Fruit fly (Drosophila melanogaster): ENCODE measurements around the gene CG2082.

DNA sequence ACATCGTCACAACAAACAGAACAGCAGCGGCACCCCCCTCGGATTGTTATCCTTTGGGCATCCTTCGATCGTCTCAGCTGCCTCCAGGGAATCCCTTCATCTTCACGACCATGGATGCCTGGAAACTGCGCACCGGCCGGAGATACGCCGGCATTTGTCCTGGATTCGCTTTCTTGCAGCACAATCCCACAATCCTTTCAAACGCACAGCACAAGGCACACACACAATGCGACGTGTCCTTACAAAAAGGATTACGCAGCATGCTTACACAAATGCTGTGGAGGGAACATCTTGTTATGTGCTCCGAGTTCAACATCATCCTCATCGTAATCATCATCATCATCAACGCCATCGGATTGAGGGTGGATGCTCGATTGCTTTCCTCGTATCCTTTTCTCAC lies 57.8 kb downstream of the CG2082 start:
- TF ChIP-seq psq (optimal IDR thresholded peaks at IDR 0.05), result no peak
- TF ChIP-seq pan (optimal IDR thresholded peaks at IDR 0.05), result no peak
- no peak for TF ChIP-seq CG8478 (optimal IDR thresholded peaks at IDR 0.05)
- no peak for TF ChIP-seq Dll (optimal IDR thresholded peaks at IDR 0.05)

All from whole organism.